Worm (Caenorhabditis elegans) whole organism, L1 larva: ENCODE measurements around the gene F10D2.16.

Source experiments
- ama-1 ChIP-seq: fragments of 150-350 bp; optimal IDR thresholded peaks from 2 replicates; lab custom pipeline; 2014
- ces-1 ChIP-seq: fragments of 150-350 bp; optimal IDR thresholded peaks from 2 replicates; lab custom pipeline; 2014; ENCODE audit warnings: missing biosample characterization, missing genetic modification reagents, missing genetic modification characterization
- elt-3 ChIP-seq, 6 experiments: fragments of 150-350 bp in 1 of 6; sonication (generic microtip); optimal IDR thresholded peaks; 2 replicates each; lab custom pipeline; 2017 to 2018; ENCODE audit warnings: missing biosample characterization in 6 of 6, missing genetic modification characterization in 6 of 6, inconsistent platforms in 1 of 6
- fkh-10 ChIP-seq: sonication (generic microtip); optimal IDR thresholded peaks from 2 replicates; lab custom pipeline; 2017; ENCODE audit warnings: missing biosample characterization, missing genetic modification reagents, missing genetic modification characterization
- fkh-4 ChIP-seq: sonication (generic microtip); optimal IDR thresholded peaks from 2 replicates; lab custom pipeline; 2016; ENCODE audit warnings: missing compliant biosample characterization, missing genetic modification characterization, borderline replicate concordance
- jun-1 ChIP-seq: fragments of 150-350 bp; optimal IDR thresholded peaks from 2 replicates; lab custom pipeline; 2014; ENCODE audit warnings: missing biosample characterization, missing genetic modification reagents, missing genetic modification characterization
- nhr-11 ChIP-seq: fragments of 150-350 bp; optimal IDR thresholded peaks from 2 replicates; lab custom pipeline; 2014; ENCODE audit warnings: missing biosample characterization, missing genetic modification characterization
- nhr-47 ChIP-seq: sonication (generic microtip); optimal IDR thresholded peaks from 2 replicates; lab custom pipeline; 2016; ENCODE audit warnings: mild to moderate bottlenecking, missing genetic modification characterization, moderate library complexity, missing compliant biosample characterization
- nhr-76 ChIP-seq: sonication (generic microtip); optimal IDR thresholded peaks from 2 replicates; lab custom pipeline; 2017; ENCODE audit warnings: missing biosample characterization, missing genetic modification characterization
- nhr-77 ChIP-seq: fragments of 150-350 bp; optimal IDR thresholded peaks from 2 replicates; lab custom pipeline; 2014; ENCODE audit warnings: missing biosample characterization, missing genetic modification characterization
- rnt-1 ChIP-seq: sonication (generic microtip); optimal IDR thresholded peaks from 2 replicates; lab custom pipeline; 2016; ENCODE audit warnings: mild to moderate bottlenecking, missing genetic modification characterization, moderate library complexity, missing compliant biosample characterization
- unc-130 ChIP-seq: fragments of 150-350 bp; optimal IDR thresholded peaks from 2 replicates; lab custom pipeline; 2017; ENCODE audit warnings: missing biosample characterization, missing genetic modification characterization, inconsistent platforms
- unc-86 ChIP-seq: sonication (generic microtip); optimal IDR thresholded peaks from 2 replicates; lab custom pipeline; 2016; ENCODE audit warnings: missing genetic modification characterization, missing compliant biosample characterization

- no peak for TF ChIP-seq nhr-11 (tag; lab: Kevin White, UChicago)
- TF ChIP-seq ces-1 (GFP tag; lab: Kevin White, UChicago) = no peak
- no peak for TF ChIP-seq nhr-47 (tag; lab: Kevin White, UChicago)
- TF ChIP-seq ama-1 = peak; percentile 39
- TF ChIP-seq elt-3 (tag; optimal IDR thresholded peaks at IDR 0.05; lab: Kevin White, UChicago) = no peak
- TF ChIP-seq jun-1 = no peak
- no peak for TF ChIP-seq nhr-76 (tag; lab: Kevin White, UChicago)
- TF ChIP-seq nhr-77 (tag; lab: Kevin White, UChicago) = no peak
- TF ChIP-seq rnt-1 (tag; lab: Kevin White, UChicago) = no peak
- no peak for TF ChIP-seq fkh-4
- no peak for TF ChIP-seq unc-86 (tag; lab: Kevin White, UChicago)
- no peak for TF ChIP-seq unc-130
- no peak for TF ChIP-seq fkh-10 (GFP tag; lab: Kevin White, UChicago)
Observed at ce11 chrV:7091287-7091686, 42.8 kb upstream of the F10D2.16 start, which contains the start of gene nhr-286.
